Worm (Caenorhabditis elegans) whole organism, L4 larva: Measurements from ENCODE around the gene mig-21.

Source experiments
- D1046.2 ChIP-seq: fragments of 200-800 bp; sonication (Bioruptor generic); IDR thresholded peaks from 2 replicates; pipeline ENCODE4 v1.3.6; 2022; ENCODE audit warnings: missing genetic modification characterization, missing compliant biosample characterization
- T20F7.1 ChIP-seq: fragments of 200-800 bp; sonication (Bioruptor generic); optimal IDR thresholded peaks from 2 replicates; lab custom pipeline; 2018; ENCODE audit warnings: mild to moderate bottlenecking, missing genetic modification characterization, missing compliant biosample characterization
- Y105C5A.15 ChIP-seq: fragments of 200-800 bp; sonication (Bioruptor generic); IDR thresholded peaks from 2 replicates; pipeline ENCODE4 v1.3.6; 2022; ENCODE audit warnings: missing genetic modification characterization, missing compliant biosample characterization
- Y48G9A.11 ChIP-seq: fragments of 200-800 bp; sonication (Bioruptor generic); IDR thresholded peaks from 2 replicates; pipeline ENCODE4 v1.3.6; 2022; ENCODE audit warnings: missing genetic modification reagents, missing genetic modification characterization, missing compliant biosample characterization
- Y5F2A.4 ChIP-seq: fragments of 200-800 bp; sonication (Bioruptor generic); optimal IDR thresholded peaks from 2 replicates; lab custom pipeline; 2018; ENCODE audit warnings: mild to moderate bottlenecking, missing genetic modification characterization, missing compliant biosample characterization
- Y75B8A.6 ChIP-seq: fragments of 200-800 bp; sonication (Bioruptor generic); IDR thresholded peaks from 2 replicates; pipeline ENCODE4 v1.3.6; 2022; ENCODE audit warnings: missing genetic modification reagents, missing genetic modification characterization, missing compliant biosample characterization
- ZK337.2 ChIP-seq: fragments of 200-800 bp; sonication (Bioruptor generic); IDR thresholded peaks from 2 replicates; pipeline ENCODE4 v1.3.6; 2022; ENCODE audit warnings: missing genetic modification reagents, missing genetic modification characterization, missing compliant biosample characterization
- aha-1 ChIP-seq: fragments of 150-350 bp; peaks from one replicate; lab custom pipeline; 2014; ENCODE audit warnings: missing biosample characterization, missing genetic modification characterization
- ceh-28 ChIP-seq: fragments of 150-350 bp; optimal IDR thresholded peaks from 2 replicates; lab custom pipeline; 2014; ENCODE audit warnings: missing biosample characterization, missing genetic modification reagents, missing genetic modification characterization
- ceh-32 ChIP-seq: sonication (generic microtip); optimal IDR thresholded peaks from 2 replicates; lab custom pipeline; 2016; ENCODE audit warnings: mild to moderate bottlenecking, missing genetic modification characterization, missing compliant biosample characterization; ENCODE audit not compliant: poor library complexity
- daf-16 ChIP-seq, 3 experiments: sonication (generic microtip); optimal IDR thresholded peaks; 2 replicates each; lab custom pipeline; 2016 to 2017; ENCODE audit warnings: missing genetic modification characterization in 3 of 3, missing genetic modification reagents in 3 of 3, mild to moderate bottlenecking in 2 of 3, missing compliant biosample characterization in 2 of 3, missing biosample characterization in 1 of 3, moderate library complexity in 1 of 3
- daf-19 ChIP-seq: fragments of 200-800 bp; sonication (Bioruptor generic); conservative IDR thresholded peaks from 2 replicates; pipeline ENCODE4 v1.3.6; 2022; ENCODE audit warnings: missing genetic modification characterization, missing compliant biosample characterization
- dmd-6 ChIP-seq: fragments of 200-800 bp; sonication (Bioruptor generic); IDR thresholded peaks from 2 replicates; pipeline ENCODE4 v1.3.6; 2022; ENCODE audit warnings: missing genetic modification reagents, missing genetic modification characterization, missing compliant biosample characterization
- dpl-1 ChIP-seq: fragments of 150-350 bp; optimal IDR thresholded peaks from 2 replicates; lab custom pipeline; 2014; ENCODE audit warnings: missing biosample characterization, missing genetic modification reagents, missing genetic modification characterization
- dve-1 ChIP-seq: sonication (generic microtip); optimal IDR thresholded peaks from 2 replicates; lab custom pipeline; 2017; ENCODE audit warnings: antibody characterized with exemption, mild to moderate bottlenecking, missing genetic modification characterization, missing compliant biosample characterization; ENCODE audit not compliant: insufficient read depth
- fkh-10 ChIP-seq: fragments of 150-350 bp; optimal IDR thresholded peaks from 2 replicates; lab custom pipeline; 2014; ENCODE audit warnings: missing biosample characterization, missing genetic modification reagents, missing genetic modification characterization
- gei-8 ChIP-seq: fragments of 200-800 bp; sonication (Bioruptor generic); optimal IDR thresholded peaks from 2 replicates; lab custom pipeline; 2018; ENCODE audit warnings: mild to moderate bottlenecking, missing genetic modification characterization, missing compliant biosample characterization
- hif-1 ChIP-seq, 2 experiments: sonication (generic microtip); optimal IDR thresholded peaks; 2 replicates each; lab custom pipeline; 2016 to 2017; ENCODE audit warnings: missing compliant biosample characterization in 2 of 2, missing genetic modification characterization in 2 of 2, missing genetic modification reagents in 2 of 2, missing genotype in 2 of 2, mild to moderate bottlenecking in 1 of 2
- hlh-11 ChIP-seq: fragments of 200-800 bp; sonication (Bioruptor generic); optimal IDR thresholded peaks from 2 replicates; lab custom pipeline; 2018; ENCODE audit warnings: mild to moderate bottlenecking, missing genetic modification characterization, missing compliant biosample characterization
- lin-1 ChIP-seq: fragments of 200-800 bp; sonication (Bioruptor generic); IDR thresholded peaks from 2 replicates; pipeline ENCODE4 v1.3.6; 2022; ENCODE audit warnings: missing genetic modification reagents, missing genetic modification characterization, missing compliant biosample characterization
- lin-15B ChIP-seq: fragments of 150-350 bp; sonication (generic microtip); optimal IDR thresholded peaks from 3 replicates; lab custom pipeline; 2014; ENCODE audit warnings: missing biosample characterization, missing genetic modification characterization
- lsy-2 ChIP-seq, 2 experiments: fragments of 150-350 bp in 1 of 2; sonication (generic microtip) in 1 of 2; optimal IDR thresholded peaks; 2 replicates each; lab custom pipeline; 2014 to 2017; ENCODE audit warnings: missing biosample characterization in 2 of 2, missing genetic modification characterization in 2 of 2
- mdl-1 ChIP-seq, 2 experiments: fragments of 150-350 bp in 1 of 2; sonication (generic microtip) in 1 of 2; optimal IDR thresholded peaks; 2 replicates each; lab custom pipeline; 2014 to 2017; ENCODE audit warnings: missing biosample characterization in 2 of 2, missing genetic modification characterization in 2 of 2
- mxl-2 ChIP-seq: fragments of 200-800 bp; sonication (Bioruptor generic); conservative IDR thresholded peaks from 2 replicates; pipeline ENCODE4 v1.3.6; 2022; ENCODE audit warnings: missing genetic modification reagents, missing genetic modification characterization, missing compliant biosample characterization
- mxl-3 ChIP-seq: fragments of 200-800 bp; sonication (Bioruptor generic); optimal IDR thresholded peaks from 2 replicates; lab custom pipeline; 2018; ENCODE audit warnings: mild to moderate bottlenecking, missing genetic modification characterization, missing compliant biosample characterization
- nhr-10 ChIP-seq: fragments of 150-350 bp; optimal IDR thresholded peaks from 2 replicates; lab custom pipeline; 2014; ENCODE audit warnings: missing biosample characterization, missing genetic modification characterization
- nhr-28 ChIP-seq: fragments of 150-350 bp; optimal IDR thresholded peaks from 2 replicates; lab custom pipeline; 2014; ENCODE audit warnings: missing biosample characterization, missing genetic modification characterization
- nhr-41 ChIP-seq: fragments of 200-800 bp; sonication (Bioruptor generic); IDR thresholded peaks from 2 replicates; pipeline ENCODE4 v1.3.6; 2022; ENCODE audit warnings: missing genetic modification reagents, missing genetic modification characterization, missing compliant biosample characterization
- nhr-42 ChIP-seq: fragments of 200-800 bp; sonication (Bioruptor generic); IDR thresholded peaks from 2 replicates; pipeline ENCODE4 v1.3.6; 2022; ENCODE audit warnings: missing genetic modification characterization, missing compliant biosample characterization
- nhr-48 ChIP-seq: sonication (generic microtip); optimal IDR thresholded peaks from 2 replicates; lab custom pipeline; 2016; ENCODE audit warnings: mild to moderate bottlenecking, missing genetic modification characterization, missing compliant biosample characterization
- nhr-76 ChIP-seq: fragments of 150-350 bp; optimal IDR thresholded peaks from 2 replicates; lab custom pipeline; 2014; ENCODE audit warnings: missing biosample characterization, missing genetic modification characterization
- nhr-77 ChIP-seq: fragments of 150-350 bp; optimal IDR thresholded peaks from 2 replicates; lab custom pipeline; 2014; ENCODE audit warnings: missing biosample characterization, missing genetic modification characterization
- pqm-1 ChIP-seq: sonication (generic microtip); optimal IDR thresholded peaks from 2 replicates; lab custom pipeline; 2017; ENCODE audit warnings: missing biosample characterization, missing genetic modification characterization
- skn-1 ChIP-seq: fragments of 150-350 bp; optimal IDR thresholded peaks from 2 replicates; lab custom pipeline; 2014; ENCODE audit warnings: missing biosample characterization, missing genetic modification characterization
- snpc-1.2 ChIP-seq: fragments of 200-800 bp; sonication (Bioruptor generic); IDR thresholded peaks from 2 replicates; pipeline ENCODE4 v1.3.6; 2022; ENCODE audit warnings: missing genetic modification reagents, missing genetic modification characterization, missing compliant biosample characterization
- tra-1 ChIP-seq: fragments of 200-800 bp; sonication (Bioruptor generic); IDR thresholded peaks from 2 replicates; pipeline ENCODE4 v1.3.6; 2022; ENCODE audit warnings: missing genetic modification reagents, missing genetic modification characterization, missing compliant biosample characterization
- unc-62 ChIP-seq, 3 experiments: fragments of 150-350 bp in 1 of 3; sonication (generic microtip); optimal IDR thresholded peaks in 2 of 3; peaks in 1 of 3; 1 replicate in 1 of 3; 2 replicates in 2 of 3; lab custom pipeline; 2014 to 2017; ENCODE audit warnings: missing biosample characterization in 3 of 3, missing genetic modification characterization in 3 of 3, missing genetic modification reagents in 3 of 3, missing genotype in 1 of 3
- zfp-2 ChIP-seq: sonication (generic microtip); optimal IDR thresholded peaks from 2 replicates; lab custom pipeline; 2016; ENCODE audit warnings: mild to moderate bottlenecking, missing genetic modification characterization, missing compliant biosample characterization
- ztf-7 ChIP-seq: fragments of 150-350 bp; optimal IDR thresholded peaks from 2 replicates; lab custom pipeline; 2014; ENCODE audit warnings: missing biosample characterization, missing genetic modification characterization

Gene mig-21

ce11 chrIII:5838159-5839046, 39.8 kb downstream of the mig-21 start (continued):
- TF ChIP-seq nhr-42 (GFP tag; lab: Robert Waterston, UW) (no peak), Y48G9A.11 (GFP tag; lab: Robert Waterston, UW) (no peak), hif-1 (tag; optimal IDR thresholded peaks at IDR 0.05; lab: Kevin White, UChicago) (no peak), lin-15B (no peak), fkh-10 (GFP tag; lab: Kevin White, UChicago) (no peak), aha-1 (tag; lab: Kevin White, UChicago) (peak; percentile 25), mxl-3 (peak; percentile 86)
- TF ChIP-seq, all 104 proteins: peak for 30

- no peak for TF ChIP-seq mxl-2 (GFP tag; lab: Robert Waterston, UW)
- TF ChIP-seq snpc-1.2 (GFP tag; lab: Robert Waterston, UW), result 0 out of 2 replicates have a peak, but pooled peaks have one; percentile 32
- no peak for TF ChIP-seq daf-19 (GFP tag; lab: Robert Waterston, UW)
- TF ChIP-seq nhr-48 (tag; lab: Kevin White, UChicago), result no peak
- 0 out of 2 replicates have a peak, but pooled peaks have one; percentile 15 for TF ChIP-seq ZK337.2 (GFP tag; lab: Robert Waterston, UW)
- TF ChIP-seq T20F7.1, result no peak
- TF ChIP-seq unc-62 (GFP tag; optimal IDR thresholded peaks at IDR 0.05 in 1 of 2; lab: Kevin White, UChicago), result peak in 1 of 2 experiments; percentile 63
- no peak for TF ChIP-seq unc-62 (tag; optimal IDR thresholded peaks at IDR 0.05; lab: Kevin White, UChicago)
- no peak for TF ChIP-seq nhr-42 (GFP tag; lab: Robert Waterston, UW)
These were observed 41.4 kb downstream of the mig-21 start, which contains the start of gene W04D12.1 for ce11 chrIII:5836816-5837215. TSS of gene W04D12.1 (plus strand) at chrIII:5836926.

ce11 chrIII:5836261-5836660, 41.9 kb downstream of the mig-21 start:
- TF ChIP-seq ceh-32 (tag; lab: Kevin White, UChicago) (no peak), skn-1 (tag; lab: Kevin White, UChicago) (no peak), snpc-1.2 (GFP tag; lab: Robert Waterston, UW) (no peak), gei-8 (GFP tag; lab: Kevin White, UChicago) (no peak), daf-16 (GFP tag; optimal IDR thresholded peaks at IDR 0.05; lab: Kevin White, UChicago) (no peak), daf-16 (tag; optimal IDR thresholded peaks at IDR 0.05; lab: Kevin White, UChicago) (peak; percentile 30), Y48G9A.11 (GFP tag; lab: Robert Waterston, UW) (no peak), nhr-77 (no peak), Y5F2A.4 (no peak), ZK337.2 (GFP tag; lab: Robert Waterston, UW) (no peak), nhr-76 (no peak), ceh-28 (no peak), hlh-11 (tag; lab: Kevin White, UChicago) (no peak), unc-62 (GFP tag; optimal IDR thresholded peaks at IDR 0.05 in 1 of 2; lab: Kevin White, UChicago) (peak in 1 of 2 experiments; percentile 86), unc-62 (tag; optimal IDR thresholded peaks at IDR 0.05; lab: Kevin White, UChicago) (no peak), mdl-1 (tag; optimal IDR thresholded peaks at IDR 0.05; lab: Kevin White, UChicago) (peak in 1 of 2 experiments; percentile 2), Y75B8A.6 (no peak), dve-1 (tag; lab: Kevin White, UChicago) (no peak)

- TF ChIP-seq aha-1 (tag; lab: Kevin White, UChicago) (peak; percentile 68), dmd-6 (GFP tag; lab: Robert Waterston, UW) (peak; percentile 71), nhr-77 (peak; percentile 16), lsy-2 (tag; optimal IDR thresholded peaks at IDR 0.05; lab: Kevin White, UChicago) (peak in 1 of 2 experiments; percentile 23), D1046.2 (GFP tag; lab: Robert Waterston, UW) (no peak), tra-1 (GFP tag; lab: Robert Waterston, UW) (peak; percentile 41; the same call in 1 of the 2 replicates), lin-1 (GFP tag; lab: Robert Waterston, UW) (0 out of 2 replicates have a peak, but pooled peaks have one; percentile 44), dve-1 (tag; lab: Kevin White, UChicago) (peak; percentile 84), ztf-7 (tag; lab: Kevin White, UChicago) (peak; percentile 16), mxl-3 (peak; percentile 63), zfp-2 (tag; lab: Kevin White, UChicago) (no peak), nhr-28 (tag; lab: Kevin White, UChicago) (peak; percentile 92), nhr-41 (no peak), daf-16 (GFP tag; optimal IDR thresholded peaks at IDR 0.05; lab: Kevin White, UChicago) (peak in 1 of 2 experiments; percentile 1), daf-16 (tag; optimal IDR thresholded peaks at IDR 0.05; lab: Kevin White, UChicago) (peak; percentile 69), nhr-10 (tag; lab: Kevin White, UChicago) (no peak), mdl-1 (tag; optimal IDR thresholded peaks at IDR 0.05; lab: Kevin White, UChicago) (peak in 1 of 2 experiments; percentile 31), Y105C5A.15 (GFP tag; lab: Robert Waterston, UW) (no peak), hlh-11 (tag; lab: Kevin White, UChicago) (peak; percentile 82), mxl-2 (GFP tag; lab: Robert Waterston, UW) (no peak), dpl-1 (GFP tag; lab: Kevin White, UChicago) (peak; percentile 8), pqm-1 (tag; lab: Kevin White, UChicago) (peak; percentile 91)
These were observed 42.9 kb downstream of the mig-21 start for ce11 chrIII:5835163-5835871.
